Worm (Caenorhabditis elegans) whole organism, L4/young adult: ENCODE results near the gene R09H3.2.

Experiments used
- W03F9.2 ChIP-seq: fragments of 150-350 bp; optimal IDR thresholded peaks from 2 replicates; lab custom pipeline; 2014; ENCODE audit warnings: missing biosample characterization, missing genetic modification characterization
- him-1 ChIP-seq: sonication (generic microtip); optimal IDR thresholded peaks from 2 replicates; lab custom pipeline; 2016; ENCODE audit warnings: missing genotype, missing genetic modification reagents, missing genetic modification characterization, missing compliant biosample characterization

DNA sequence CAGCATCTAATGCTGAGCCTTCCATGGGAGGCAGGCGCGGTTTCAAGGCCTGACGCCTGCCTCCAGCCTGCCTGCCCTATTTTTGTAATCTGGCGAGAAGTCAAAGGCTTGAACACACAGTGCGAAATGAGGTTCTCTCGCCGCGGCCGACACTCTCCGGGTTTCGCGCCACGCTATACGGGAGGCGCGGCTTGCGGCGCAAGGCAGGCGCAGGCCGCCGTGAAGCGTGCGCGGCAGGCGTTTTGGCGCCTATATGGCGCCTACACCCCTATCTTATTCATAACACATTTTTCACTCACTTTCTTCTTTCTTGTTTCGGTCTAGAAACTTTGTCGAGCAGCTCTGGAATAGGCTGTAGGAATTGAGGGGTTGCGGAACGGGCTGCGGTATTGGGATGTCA lies 38.2 kb upstream of the R09H3.2 start:
- no peak for TF ChIP-seq W03F9.2
- TF ChIP-seq him-1: no peak
